Fruit fly (Drosophila melanogaster) whole organism, embryonic: Measurements from ENCODE around the gene Ir75d.

ENCODE experiments used
- BtbVII ChIP-seq: fragments of 200-800 bp; sonication (Bioruptor generic); optimal IDR thresholded peaks from 3 replicates; lab custom pipeline; 2017; ENCODE audit warnings: missing biosample characterization, mild to moderate bottlenecking, missing genetic modification characterization
- CG10209 ChIP-seq: fragments of 200-800 bp; sonication (Bioruptor generic); optimal IDR thresholded peaks from 3 replicates; lab custom pipeline; 2017; ENCODE audit warnings: missing biosample characterization, mild to moderate bottlenecking, missing genetic modification characterization, missing genetic modification reagents
- CG10366 ChIP-seq: fragments of 200-800 bp; sonication (Bioruptor generic); IDR thresholded peaks from 2 replicates; pipeline ENCODE4 v1.3.6; 2022; ENCODE audit warnings: missing biosample characterization, missing genetic modification characterization
- CG10462 ChIP-seq: fragments of 200-800 bp; sonication (Bioruptor generic); optimal IDR thresholded peaks from 2 replicates; lab custom pipeline; 2016; ENCODE audit warnings: missing biosample characterization, missing genetic modification characterization
- CG11247 ChIP-seq: fragments of 200-800 bp; sonication (Bioruptor generic); IDR thresholded peaks from 2 replicates; pipeline ENCODE4 v1.3.6; 2022; ENCODE audit warnings: missing biosample characterization, missing genetic modification characterization
- CG11398 ChIP-seq: fragments of 200-800 bp; sonication (Bioruptor generic); optimal IDR thresholded peaks from 2 replicates; lab custom pipeline; 2016; ENCODE audit warnings: missing biosample characterization, missing genetic modification characterization
- CG11504 ChIP-seq: fragments of 200-800 bp; sonication (Bioruptor generic); optimal IDR thresholded peaks from 3 replicates; lab custom pipeline; 2019; ENCODE audit warnings: missing biosample characterization, mild to moderate bottlenecking, missing genetic modification characterization, moderate library complexity
- CG11560 ChIP-seq: fragments of 200-800 bp; sonication (Bioruptor generic); IDR thresholded peaks from 3 replicates; pipeline ENCODE4 v1.3.6; 2022; ENCODE audit warnings: missing biosample characterization, missing genetic modification characterization
- CG11695 ChIP-seq: fragments of 200-800 bp; sonication (Bioruptor generic); IDR thresholded peaks from 3 replicates; pipeline ENCODE4 v1.3.6; 2022; ENCODE audit warnings: missing biosample characterization, missing genetic modification characterization
- CG12071 ChIP-seq: fragments of 200-800 bp; sonication (Bioruptor generic); optimal IDR thresholded peaks from 3 replicates; lab custom pipeline; 2018; ENCODE audit warnings: missing biosample characterization, mild to moderate bottlenecking, missing genetic modification characterization
- CG16863 ChIP-seq: fragments of 200-800 bp; sonication (Bioruptor generic); optimal IDR thresholded peaks from 3 replicates; lab custom pipeline; 2016; ENCODE audit warnings: missing biosample characterization, missing genetic modification characterization
- CG18476 ChIP-seq: fragments of 200-800 bp; sonication (Bioruptor generic); optimal IDR thresholded peaks from 2 replicates; lab custom pipeline; 2016; ENCODE audit warnings: missing biosample characterization, mild to moderate bottlenecking, missing genetic modification characterization
- CG2120 ChIP-seq: fragments of 200-800 bp; sonication (Bioruptor generic); optimal IDR thresholded peaks from 3 replicates; lab custom pipeline; 2016; ENCODE audit warnings: missing biosample characterization, missing genetic modification characterization
- CG2712 ChIP-seq: fragments of 200-800 bp; optimal IDR thresholded peaks from 3 replicates; lab custom pipeline; 2019; ENCODE audit warnings: missing biosample characterization, mild to moderate bottlenecking, missing genetic modification characterization, moderate library complexity
- CG34422 ChIP-seq: fragments of 200-800 bp; sonication (Bioruptor generic); IDR thresholded peaks from 3 replicates; pipeline ENCODE4 v1.3.6; 2022; ENCODE audit warnings: missing biosample characterization, missing genetic modification characterization
- CG4854 ChIP-seq: fragments of 200-800 bp; sonication (Bioruptor generic); optimal IDR thresholded peaks from 2 replicates; lab custom pipeline; 2016; ENCODE audit warnings: missing biosample characterization, missing genetic modification characterization, inconsistent platforms
- CG6654 ChIP-seq: fragments of 200-800 bp; sonication (Bioruptor generic); optimal IDR thresholded peaks from 2 replicates; lab custom pipeline; 2017; ENCODE audit warnings: missing biosample characterization, mild to moderate bottlenecking, missing genetic modification characterization
- CG7839 ChIP-seq: fragments of 200-800 bp; sonication (Bioruptor generic); optimal IDR thresholded peaks from 3 replicates; lab custom pipeline; 2018; ENCODE audit warnings: missing biosample characterization, mild to moderate bottlenecking, missing genetic modification characterization, moderate library complexity
- Chrac-16 ChIP-seq: fragments of 200-800 bp; sonication (Bioruptor generic); optimal IDR thresholded peaks from 3 replicates; lab custom pipeline; 2016; ENCODE audit warnings: missing biosample characterization, missing genetic modification characterization
- CrebB ChIP-seq: fragments of 200-800 bp; sonication (Bioruptor generic); optimal IDR thresholded peaks from 3 replicates; lab custom pipeline; 2018; ENCODE audit warnings: missing biosample characterization, mild to moderate bottlenecking, missing genetic modification characterization
- Deaf1 ChIP-seq: fragments of 200-800 bp; optimal IDR thresholded peaks from 3 replicates; lab custom pipeline; 2019; ENCODE audit warnings: missing biosample characterization, mild to moderate bottlenecking, missing genetic modification characterization, moderate library complexity
- Dek ChIP-seq: fragments of 200-800 bp; sonication (Bioruptor generic); optimal IDR thresholded peaks from 3 replicates; lab custom pipeline; 2019; ENCODE audit warnings: missing biosample characterization, mild to moderate bottlenecking, missing genetic modification characterization, moderate library complexity
- Dip3 ChIP-seq: fragments of 200-800 bp; sonication (Bioruptor generic); optimal IDR thresholded peaks from 3 replicates; lab custom pipeline; 2016; ENCODE audit warnings: missing biosample characterization, missing genetic modification characterization
- Dp ChIP-seq: fragments of 200-800 bp; sonication (Bioruptor generic); optimal IDR thresholded peaks from 2 replicates; lab custom pipeline; 2018; ENCODE audit warnings: missing biosample characterization, mild to moderate bottlenecking, missing genetic modification characterization, moderate library complexity
- E2f1 ChIP-seq: fragments of 200-800 bp; sonication (Bioruptor generic); IDR thresholded peaks from 2 replicates; pipeline ENCODE4 v1.3.6; 2022; ENCODE audit warnings: missing biosample characterization, missing genetic modification characterization
- Ets65A ChIP-seq: fragments of 200-800 bp; sonication (Bioruptor generic); peaks from one replicate; lab custom pipeline; 2016; ENCODE audit warnings: missing biosample characterization, missing genetic modification characterization
- Gug ChIP-seq: fragments of 200-800 bp; sonication (Bioruptor generic); IDR thresholded peaks from 4 replicates; pipeline ENCODE4 v1.3.6; 2022; ENCODE audit warnings: missing biosample characterization, missing genetic modification characterization
- H15 ChIP-seq: fragments of 200-800 bp; sonication (Bioruptor generic); IDR thresholded peaks from 3 replicates; pipeline ENCODE4 v1.3.6; 2022; ENCODE audit warnings: missing biosample characterization, missing genetic modification characterization
- HmgD ChIP-seq: fragments of 200-800 bp; sonication (Bioruptor generic); optimal IDR thresholded peaks from 3 replicates; lab custom pipeline; 2016; ENCODE audit warnings: missing biosample characterization, missing genetic modification characterization
- Hr78 ChIP-seq, 2 experiments: fragments of 200-800 bp in 1 of 2; fragments of >200 bp in 1 of 2; sonication (Bioruptor generic) in 1 of 2; optimal IDR thresholded peaks; 2 replicates each; lab custom pipeline; 2017 to 2019; ENCODE audit warnings: missing biosample characterization in 2 of 2, missing genetic modification characterization in 2 of 2, mild to moderate bottlenecking in 1 of 2, moderate library complexity in 1 of 2
- Spps ChIP-seq: fragments of 200-800 bp; sonication (Bioruptor generic); optimal IDR thresholded peaks from 2 replicates; lab custom pipeline; 2018; ENCODE audit warnings: missing biosample characterization, mild to moderate bottlenecking, missing genetic modification characterization
- Sry-δ ChIP-seq: fragments of 200-800 bp; sonication (Bioruptor generic); optimal IDR thresholded peaks from 2 replicates; lab custom pipeline; 2016; ENCODE audit warnings: missing biosample characterization, missing genetic modification characterization
- abd-A ChIP-seq: fragments of 200-800 bp; sonication (Bioruptor generic); optimal IDR thresholded peaks from 3 replicates; lab custom pipeline; 2019; ENCODE audit warnings: missing biosample characterization, mild to moderate bottlenecking, missing genetic modification characterization, moderate library complexity
- ap ChIP-seq: fragments of 200-800 bp; sonication (Bioruptor generic); IDR thresholded peaks from 2 replicates; pipeline ENCODE4 v1.3.6; 2022; ENCODE audit warnings: missing biosample characterization, missing genetic modification characterization
- ato ChIP-seq: fragments of 200-800 bp; sonication (Bioruptor generic); IDR thresholded peaks from 2 replicates; pipeline ENCODE4 v1.3.6; 2022; ENCODE audit warnings: missing biosample characterization, missing genetic modification characterization; ENCODE audit not compliant: partially characterized antibody
- chinmo ChIP-seq: fragments of 200-800 bp; sonication (Bioruptor generic); IDR thresholded peaks from 4 replicates; pipeline ENCODE4 v1.3.6; 2022; ENCODE audit warnings: missing biosample characterization, missing genetic modification characterization; ENCODE audit not compliant: partially characterized antibody
- crc ChIP-seq: fragments of 200-800 bp; sonication (Bioruptor generic); optimal IDR thresholded peaks from 2 replicates; lab custom pipeline; 2016; ENCODE audit warnings: missing biosample characterization, missing genetic modification characterization
- dm ChIP-seq: fragments of 200-800 bp; sonication (Bioruptor generic); optimal IDR thresholded peaks from 3 replicates; lab custom pipeline; 2016; ENCODE audit warnings: missing biosample characterization, missing genetic modification characterization
- ems ChIP-seq: fragments of 200-800 bp; sonication (Bioruptor generic); optimal IDR thresholded peaks from 3 replicates; lab custom pipeline; 2016; ENCODE audit warnings: missing biosample characterization, missing genetic modification characterization
- fd3F ChIP-seq: fragments of 200-800 bp; sonication (Bioruptor generic); optimal IDR thresholded peaks from 2 replicates; lab custom pipeline; 2018; ENCODE audit warnings: missing biosample characterization, mild to moderate bottlenecking, missing genetic modification characterization, moderate library complexity
- gem ChIP-seq: fragments of 200-800 bp; sonication (Bioruptor generic); optimal IDR thresholded peaks from 2 replicates; lab custom pipeline; 2019; ENCODE audit warnings: missing biosample characterization, mild to moderate bottlenecking, missing genetic modification characterization, moderate library complexity
- gsb ChIP-seq: fragments of 200-800 bp; sonication (Bioruptor generic); IDR thresholded peaks from 2 replicates; pipeline ENCODE4 v1.3.6; 2022; ENCODE audit warnings: missing biosample characterization, missing genetic modification characterization
- jigr1 ChIP-seq: fragments of 200-800 bp; sonication (Bioruptor generic); IDR thresholded peaks from 3 replicates; pipeline ENCODE4 v1.3.6; 2022; ENCODE audit warnings: missing biosample characterization, missing genetic modification characterization
- kah ChIP-seq: fragments of 200-800 bp; sonication (Bioruptor generic); optimal IDR thresholded peaks from 2 replicates; lab custom pipeline; 2018; ENCODE audit warnings: missing biosample characterization, mild to moderate bottlenecking, missing genetic modification characterization
- lmd ChIP-seq: fragments of 200-800 bp; sonication (Bioruptor generic); IDR thresholded peaks from 2 replicates; pipeline ENCODE4 v1.3.6; 2022; ENCODE audit warnings: missing biosample characterization, missing genetic modification characterization
- nerfin-1 ChIP-seq: fragments of 200-800 bp; sonication (Bioruptor generic); optimal IDR thresholded peaks from 3 replicates; lab custom pipeline; 2019; ENCODE audit warnings: missing biosample characterization, mild to moderate bottlenecking, missing genetic modification characterization, moderate library complexity
- pb ChIP-seq: fragments of 200-800 bp; sonication (Bioruptor generic); optimal IDR thresholded peaks from 3 replicates; lab custom pipeline; 2016; ENCODE audit warnings: missing biosample characterization, missing genetic modification characterization
- pfk ChIP-seq: fragments of 200-800 bp; sonication (Bioruptor generic); optimal IDR thresholded peaks from 2 replicates; lab custom pipeline; 2018; ENCODE audit warnings: missing biosample characterization, mild to moderate bottlenecking, missing genetic modification characterization, moderate library complexity
- prd ChIP-seq, 3 experiments: fragments of >200 bp in 2 of 3; fragments of 200-800 bp in 1 of 3; sonication (Bioruptor generic) in 1 of 3; optimal IDR thresholded peaks in 2 of 3; IDR thresholded peaks in 1 of 3; 2 replicates in 2 of 3; 3 replicates in 1 of 3; pipeline versions ENCODE4 v1.3.6 to Lab custom; 2017 to 2022; ENCODE audit warnings: missing biosample characterization in 1 of 3, missing genetic modification characterization in 1 of 3
- scrt ChIP-seq: fragments of 200-800 bp; sonication (Bioruptor generic); optimal IDR thresholded peaks from 2 replicates; lab custom pipeline; 2018; ENCODE audit warnings: missing biosample characterization, mild to moderate bottlenecking, missing genetic modification characterization, moderate library complexity
- tap ChIP-seq: fragments of 200-800 bp; optimal IDR thresholded peaks from 3 replicates; lab custom pipeline; 2019; ENCODE audit warnings: missing biosample characterization, mild to moderate bottlenecking, missing genetic modification characterization, moderate library complexity
- vvl ChIP-seq: fragments of 200-800 bp; sonication (Bioruptor generic); IDR thresholded peaks from 2 replicates; pipeline ENCODE4 v1.3.6; 2022; ENCODE audit warnings: missing biosample characterization, missing genetic modification characterization

Ir75d gene

DNA sequence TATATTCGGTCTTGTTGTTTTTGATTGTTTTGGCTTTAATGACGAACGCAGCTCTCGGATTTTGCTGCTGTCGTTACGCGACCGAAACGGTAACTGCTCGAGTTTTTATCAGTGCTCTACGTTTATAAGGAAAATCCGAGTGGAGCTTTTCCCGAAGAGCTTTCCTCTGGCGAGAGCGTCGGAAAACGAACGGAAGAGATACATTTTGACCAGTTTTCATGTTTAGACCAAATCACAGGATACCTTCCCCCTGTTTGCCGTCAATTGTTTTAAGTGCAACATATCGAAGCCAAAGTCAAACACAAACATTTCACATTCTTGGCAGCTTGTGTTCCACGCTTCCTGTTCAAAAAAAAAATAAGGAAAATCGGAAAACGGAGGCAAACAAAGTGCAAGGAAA, 35.0 kb upstream of the Ir75d start, which contains the start of gene CG32204:
Gene CG32204, minus strand, starts transcription at position 101 of the 400 bp plus-strand sequence.
- TF ChIP-seq CG7839 (tag; lab: Kevin White, UChicago) = no peak
- TF ChIP-seq pb (GFP tag; lab: Kevin White, UChicago) = no peak
- no peak for TF ChIP-seq fd3F (GFP tag; lab: Kevin White, UChicago)
- TF ChIP-seq ems (GFP tag; lab: Kevin White, UChicago) = no peak
- no peak for TF ChIP-seq CG16863
- no peak for TF ChIP-seq vvl (GFP tag; lab: Robert Waterston, UW)
- TF ChIP-seq kah = no peak
- no peak for TF ChIP-seq CG10462 (GFP tag; lab: Kevin White, UChicago)
- TF ChIP-seq gem (tag; lab: Kevin White, UChicago) = no peak
- TF ChIP-seq prd (optimal IDR thresholded peaks at IDR 0.05; lab: Kevin White, UChicago) = no peak
- TF ChIP-seq prd (GFP tag; IDR thresholded peaks at IDR 0.05; lab: Robert Waterston, UW) = no peak
- no peak for TF ChIP-seq crc (GFP tag; lab: Kevin White, UChicago)
- TF ChIP-seq nerfin-1 (tag; lab: Kevin White, UChicago) = no peak
- TF ChIP-seq CG10209 = no peak
- TF ChIP-seq CG34422 (GFP tag; lab: Robert Waterston, UW) = no peak
- no peak for TF ChIP-seq CG6654
- no peak for TF ChIP-seq Dek (tag; lab: Kevin White, UChicago)
- TF ChIP-seq CG2120 (GFP tag; lab: Kevin White, UChicago) = no peak
- TF ChIP-seq dm (GFP tag; lab: Kevin White, UChicago) = no peak
- no peak for TF ChIP-seq CG11560 (tag; lab: Robert Waterston, UW)
- TF ChIP-seq H15 (GFP tag; lab: Robert Waterston, UW) = no peak
- TF ChIP-seq E2f1 (GFP tag; lab: Robert Waterston, UW) = no peak
- TF ChIP-seq ap (GFP tag; lab: Robert Waterston, UW) = no peak
- no peak for TF ChIP-seq Gug
- TF ChIP-seq CG4854 = no peak
- TF ChIP-seq tap (tag; lab: Kevin White, UChicago) = no peak
- TF ChIP-seq CG2712 = no peak
- no peak for TF ChIP-seq Chrac-16 (GFP tag; lab: Kevin White, UChicago)
- TF ChIP-seq chinmo (GFP tag; lab: Robert Waterston, UW) = 0 out of 4 replicates have a peak, but pooled peaks have one; percentile 24
- peak; percentile 82 for TF ChIP-seq Deaf1 (tag; lab: Kevin White, UChicago)
- TF ChIP-seq jigr1 (GFP tag; lab: Robert Waterston, UW) = no peak
- no peak for TF ChIP-seq CG11247
- no peak for TF ChIP-seq Spps (tag; lab: Kevin White, UChicago)
- TF ChIP-seq CG12071 (GFP tag; lab: Kevin White, UChicago) = no peak
- no peak for TF ChIP-seq Dp (GFP tag; lab: Kevin White, UChicago)
- peak; percentile 23 for TF ChIP-seq abd-A (tag; lab: Kevin White, UChicago)
- TF ChIP-seq lmd (GFP tag; lab: Robert Waterston, UW) = no peak
- peak; percentile 82 for TF ChIP-seq Ets65A (GFP tag; lab: Kevin White, UChicago)
- peak; percentile 46 for TF ChIP-seq scrt (GFP tag; lab: Kevin White, UChicago)
- TF ChIP-seq CG11504 (tag; lab: Kevin White, UChicago) = no peak
- TF ChIP-seq, all 482 proteins: peak for 5

DNA sequence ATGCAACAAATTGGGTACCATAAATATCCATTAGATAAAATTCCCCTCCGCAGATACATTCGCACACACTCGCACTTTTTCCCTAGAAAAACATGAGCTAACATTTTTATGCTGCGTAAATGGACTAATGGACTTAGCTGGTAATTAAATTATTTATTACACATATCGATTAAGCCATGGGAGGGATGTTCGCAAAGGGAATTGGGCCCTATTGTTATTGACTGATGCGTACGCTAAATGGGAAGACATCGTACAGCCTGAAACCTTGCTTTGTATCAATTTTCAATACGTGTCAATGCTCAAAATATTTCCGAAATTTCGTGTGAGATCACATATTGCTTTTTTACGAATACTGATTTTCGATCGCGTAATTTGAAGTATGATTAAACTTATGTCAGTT, 13.8 kb upstream of the Ir75d start, which contains the start of gene CG43049:
Gene CG43049, plus strand, starts transcription at position 301 of the 400 bp plus-strand sequence.
- TF ChIP-seq Hr78 (GFP tag; optimal IDR thresholded peaks at IDR 0.05; lab: Kevin White, UChicago) = no peak
- no peak for TF ChIP-seq CG2712
- TF ChIP-seq BtbVII (GFP tag; lab: Kevin White, UChicago) = no peak
- TF ChIP-seq CrebB (tag; lab: Kevin White, UChicago) = no peak
- TF ChIP-seq CG18476 (GFP tag; lab: Kevin White, UChicago) = no peak
- TF ChIP-seq ato (GFP tag; lab: Robert Waterston, UW) = no peak
- TF ChIP-seq Chrac-16 (GFP tag; lab: Kevin White, UChicago) = no peak
- TF ChIP-seq gsb = no peak
- TF ChIP-seq HmgD (GFP tag; lab: Kevin White, UChicago) = no peak
- no peak for TF ChIP-seq Sry-δ (GFP tag; lab: Kevin White, UChicago)
- TF ChIP-seq Dip3 (GFP tag; lab: Kevin White, UChicago) = no peak
- no peak for TF ChIP-seq CG11695 (GFP tag; lab: Robert Waterston, UW)
- no peak for TF ChIP-seq CG11398 (GFP tag; lab: Kevin White, UChicago)
- no peak for TF ChIP-seq CG10366
- no peak for TF ChIP-seq gem (tag; lab: Kevin White, UChicago)
- TF ChIP-seq pfk (GFP tag; lab: Kevin White, UChicago) = no peak
